ENCODE assay signal across 3 fruit fly cellular contexts in genomic region chrX:16689966-16690365, dm6.
TF ChIP-seq lines count a peak whose summit lies in the region.

No protein-coding gene starts in this region.

- no peak for TF ChIP-seq CTCF in whole organism, embryonic (GFP tag; optimal IDR thresholded peaks at IDR 0.05; lab: Kevin White, UChicago)

TF ChIP-seq in whole organism, embryonic, 481 proteins besides CTCF, POLR2A, EP300 and RAD21 (continues in another document):
- TF ChIP-seq Meics (GFP tag; optimal IDR thresholded peaks at IDR 0.05; lab: Kevin White, UChicago), result no peak
- no peak for TF ChIP-seq Nf-YB (GFP tag; optimal IDR thresholded peaks at IDR 0.05; lab: Kevin White, UChicago)
- no peak for TF ChIP-seq Side (GFP tag; optimal IDR thresholded peaks at IDR 0.05; lab: Kevin White, UChicago)
- no peak for TF ChIP-seq CG32767 (GFP tag; IDR thresholded peaks at IDR 0.05; lab: Robert Waterston, UW)
- no peak for TF ChIP-seq CG32532 (GFP tag; IDR thresholded peaks at IDR 0.05; lab: Robert Waterston, UW)
- no peak for TF ChIP-seq scrt (GFP tag; optimal IDR thresholded peaks at IDR 0.05; lab: Kevin White, UChicago)
- TF ChIP-seq CG8765 (GFP tag; IDR thresholded peaks at IDR 0.05; lab: Robert Waterston, UW), result no peak
- no peak for TF ChIP-seq fd102C (GFP tag; optimal IDR thresholded peaks at IDR 0.05; lab: Kevin White, UChicago)
- TF ChIP-seq CG6765 (GFP tag; optimal IDR thresholded peaks at IDR 0.05; lab: Kevin White, UChicago), result no peak
- peak; percentile 34 for TF ChIP-seq CG2712 (tag; optimal IDR thresholded peaks at IDR 0.05; lab: Kevin White, UChicago)
- no peak for TF ChIP-seq CG6683 (GFP tag; optimal IDR thresholded peaks at IDR 0.05; lab: Kevin White, UChicago)
- no peak for TF ChIP-seq odd (GFP tag; optimal IDR thresholded peaks at IDR 0.05; lab: Kevin White, UChicago)
- TF ChIP-seq aop (GFP tag; IDR thresholded peaks at IDR 0.05; lab: Robert Waterston, UW), result no peak
- TF ChIP-seq toy (GFP tag; IDR thresholded peaks at IDR 0.05; lab: Robert Waterston, UW), result no peak
- TF ChIP-seq CG31388 (GFP tag; optimal IDR thresholded peaks at IDR 0.05; lab: Kevin White, UChicago), result no peak
- TF ChIP-seq H15 (GFP tag; IDR thresholded peaks at IDR 0.05; lab: Robert Waterston, UW), result no peak
- TF ChIP-seq CG6254 (GFP tag; optimal IDR thresholded peaks at IDR 0.05; lab: Kevin White, UChicago), result no peak
- TF ChIP-seq CG34376 (GFP tag; optimal IDR thresholded peaks at IDR 0.05; lab: Kevin White, UChicago), result no peak
- peak; percentile 29 for TF ChIP-seq Blimp-1 (GFP tag; optimal IDR thresholded peaks at IDR 0.05; lab: Kevin White, UChicago)
- TF ChIP-seq D19A (tag; optimal IDR thresholded peaks at IDR 0.05; lab: Kevin White, UChicago), result peak; percentile 92
- no peak for TF ChIP-seq CG12299 (tag; optimal IDR thresholded peaks at IDR 0.05; lab: Kevin White, UChicago)
- TF ChIP-seq mirr (GFP tag; optimal IDR thresholded peaks at IDR 0.05; lab: Kevin White, UChicago), result no peak
- TF ChIP-seq bsh (GFP tag; optimal IDR thresholded peaks at IDR 0.05; lab: Kevin White, UChicago), result peak in 1 of 2 experiments; percentile 55
- no peak for TF ChIP-seq E2f2 (GFP tag; IDR thresholded peaks at IDR 0.05; lab: Robert Waterston, UW)
- TF ChIP-seq gem (tag; optimal IDR thresholded peaks at IDR 0.05; lab: Kevin White, UChicago), result peak; percentile 29
- TF ChIP-seq crol (GFP tag; IDR thresholded peaks at IDR 0.05; lab: Robert Waterston, UW), result no peak
- no peak for TF ChIP-seq CG3847 (GFP tag; IDR thresholded peaks at IDR 0.05; lab: Robert Waterston, UW)
- no peak for TF ChIP-seq tna (GFP tag; IDR thresholded peaks at IDR 0.05; lab: Robert Waterston, UW; ENCODE audit: partially characterized antibody)
- peak; percentile 15 for TF ChIP-seq nmo (GFP tag; optimal IDR thresholded peaks at IDR 0.05; lab: Kevin White, UChicago)
- TF ChIP-seq CG14965 (GFP tag; optimal IDR thresholded peaks at IDR 0.05; lab: Kevin White, UChicago; ENCODE audit: borderline replicate concordance), result no peak
- TF ChIP-seq Tbp (GFP tag; optimal IDR thresholded peaks at IDR 0.05; lab: Kevin White, UChicago), result no peak
- no peak for TF ChIP-seq insv (GFP tag; optimal IDR thresholded peaks at IDR 0.05; lab: Kevin White, UChicago)

TF ChIP-seq in whole organism, prepupa, 60 proteins besides CTCF, POLR2A, EP300 and RAD21:
- no peak for TF ChIP-seq CG8632 (GFP tag; optimal IDR thresholded peaks at IDR 0.05; lab: Kevin White, UChicago)
- peak; percentile 9 for TF ChIP-seq svp (GFP tag; lab: Kevin White, UChicago)
- no peak for TF ChIP-seq Sox15 (GFP tag; optimal IDR thresholded peaks at IDR 0.05; lab: Kevin White, UChicago)
- 0 out of 3 replicates have a peak, but pooled peaks have one; percentile 6 for TF ChIP-seq CG6163 (GFP tag; IDR thresholded peaks at IDR 0.05; lab: Robert Waterston, UW)
- TF ChIP-seq CG34406 (GFP tag; optimal IDR thresholded peaks at IDR 0.05; lab: Kevin White, UChicago), result no peak
- TF ChIP-seq Eip78C (GFP tag; lab: Kevin White, UChicago), result peak; percentile 37
- peak; percentile 10 for TF ChIP-seq Ets96B (tag; optimal IDR thresholded peaks at IDR 0.05; lab: Kevin White, UChicago)
- peak; percentile 5 for TF ChIP-seq CG3032 (tag; optimal IDR thresholded peaks at IDR 0.05; lab: Kevin White, UChicago)
- TF ChIP-seq CG8119 (GFP tag; IDR thresholded peaks at IDR 0.05; lab: Robert Waterston, UW), result peak; percentile 51; the same call in 1 of the 3 replicates
- peak; percentile 30 for TF ChIP-seq dsx (GFP tag; optimal IDR thresholded peaks at IDR 0.05; lab: Kevin White, UChicago; ENCODE audit: poor library complexity, severe bottlenecking)
- TF ChIP-seq acj6 (GFP tag; optimal IDR thresholded peaks at IDR 0.05; lab: Kevin White, UChicago), result no peak

TF ChIP-seq in whole organism, pupa, 21 proteins besides CTCF, POLR2A, EP300 and RAD21:
- TF ChIP-seq CG4496 (GFP tag; IDR thresholded peaks at IDR 0.05; lab: Robert Waterston, UW) (no peak), CG12605 (GFP tag; IDR thresholded peaks at IDR 0.05; lab: Robert Waterston, UW) (no peak), CG14655 (GFP tag; optimal IDR thresholded peaks at IDR 0.05; lab: Kevin White, UChicago) (peak; percentile 20), gl (tag; optimal IDR thresholded peaks at IDR 0.05; lab: Kevin White, UChicago) (no peak), D1 (tag; optimal IDR thresholded peaks at IDR 0.05; lab: Kevin White, UChicago) (no peak), CG10348 (GFP tag; IDR thresholded peaks at IDR 0.05; lab: Robert Waterston, UW) (no peak), CG8159 (tag; optimal IDR thresholded peaks at IDR 0.05; lab: Kevin White, UChicago) (peak; percentile 35), CG9948 (tag; optimal IDR thresholded peaks at IDR 0.05; lab: Kevin White, UChicago) (peak; percentile 21), CG17806 (tag; optimal IDR thresholded peaks at IDR 0.05; lab: Kevin White, UChicago) (peak; percentile 31), CG13204 (GFP tag; optimal IDR thresholded peaks at IDR 0.05; lab: Kevin White, UChicago) (no peak), CG15710 (tag; optimal IDR thresholded peaks at IDR 0.05; lab: Kevin White, UChicago) (peak; percentile 13), CG8301 (tag; optimal IDR thresholded peaks at IDR 0.05; lab: Kevin White, UChicago) (no peak), Pif1B (GFP tag; optimal IDR thresholded peaks at IDR 0.05; lab: Kevin White, UChicago) (no peak), rn (GFP tag; IDR thresholded peaks at IDR 0.05; lab: Robert Waterston, UW) (no peak), EcR (GFP tag; optimal IDR thresholded peaks at IDR 0.05; lab: Kevin White, UChicago) (no peak)

Comparison
In these comparisons a context has a peak if more than half of its experiments do, and no peak if none do; other contexts are left out.
1. Of the 7 proteins assayed by ChIP-seq in both whole organism, embryonic and whole organism, prepupa: peak only in whole organism, embryonic: Blimp-1; only in whole organism, prepupa: none; in both: none; in neither: 6.